Fruit fly (Drosophila melanogaster): ENCODE measurements around the gene stet.

DNA sequence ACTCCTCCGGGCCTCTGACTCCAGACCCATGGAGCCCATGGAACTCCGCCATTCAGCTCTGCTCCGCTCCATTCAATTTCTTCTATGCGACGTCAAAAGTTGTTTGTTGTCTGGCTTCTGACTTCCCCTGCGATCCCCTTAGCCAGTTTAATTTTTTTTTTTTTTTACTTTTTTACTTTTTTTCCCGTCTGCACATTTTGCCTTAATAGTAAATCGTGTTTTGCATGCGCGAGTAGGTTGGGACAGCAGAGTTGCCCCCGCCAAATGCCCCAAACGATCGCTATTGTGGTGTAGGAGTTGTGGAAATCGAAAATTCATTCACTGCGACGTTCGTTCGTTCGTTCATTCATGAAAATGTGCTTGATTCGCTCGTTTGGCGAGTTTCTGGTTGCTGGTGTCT lies 48.3 kb downstream of the stet start:
- TF ChIP-seq Pif1A (GFP tag; optimal IDR thresholded peaks at IDR 0.05) (peak; percentile 31), CG9948 (tag; optimal IDR thresholded peaks at IDR 0.05) (peak; percentile 9), CG10348 (GFP tag; IDR thresholded peaks at IDR 0.05) (no peak), EcR (GFP tag; optimal IDR thresholded peaks at IDR 0.05) (peak; percentile 41), CG4496 (GFP tag; IDR thresholded peaks at IDR 0.05) (no peak), fd96Ca (GFP tag; IDR thresholded peaks at IDR 0.05) (peak; percentile 52; the same call in 1 of the 3 replicates), CG14655 (GFP tag; optimal IDR thresholded peaks at IDR 0.05) (no peak)
